Worm (Caenorhabditis elegans) whole organism, L4 larva: ENCODE data around the gene F42C5.4.

ENCODE experiments used
- F37D6.2 ChIP-seq: sonication (generic microtip); optimal IDR thresholded peaks from 2 replicates; lab custom pipeline; 2016; ENCODE audit warnings: mild to moderate bottlenecking, missing genetic modification characterization, missing compliant biosample characterization
- F49E8.2 ChIP-seq: sonication (generic microtip); optimal IDR thresholded peaks from 2 replicates; lab custom pipeline; 2016; ENCODE audit warnings: missing compliant biosample characterization, mild to moderate bottlenecking, missing genetic modification characterization, borderline replicate concordance
- R02D3.7 ChIP-seq: fragments of 150-350 bp; sonication (generic microtip); optimal IDR thresholded peaks from 3 replicates; lab custom pipeline; 2014; ENCODE audit warnings: missing biosample characterization, missing genetic modification characterization
- T20F7.1 ChIP-seq: fragments of 200-800 bp; sonication (Bioruptor generic); optimal IDR thresholded peaks from 2 replicates; lab custom pipeline; 2018; ENCODE audit warnings: mild to moderate bottlenecking, missing genetic modification characterization, missing compliant biosample characterization
- T26A8.4 ChIP-seq: fragments of 200-800 bp; sonication (Bioruptor generic); IDR thresholded peaks from 2 replicates; pipeline ENCODE4 v1.3.6; 2022; ENCODE audit warnings: missing genetic modification characterization, missing compliant biosample characterization
- ama-1 ChIP-seq: fragments of 150-350 bp; optimal IDR thresholded peaks from 2 replicates; lab custom pipeline; 2014; ENCODE audit warnings: inconsistent platforms, mixed read lengths
- arid-1 ChIP-seq: fragments of 200-800 bp; sonication (Bioruptor generic); conservative IDR thresholded peaks from 2 replicates; pipeline ENCODE4 v1.3.6; 2022; ENCODE audit warnings: missing genetic modification reagents, missing genetic modification characterization, missing compliant biosample characterization
- ceh-44 ChIP-seq: fragments of 200-800 bp; sonication (Bioruptor generic); IDR thresholded peaks from 2 replicates; pipeline ENCODE4 v1.3.6; 2022; ENCODE audit warnings: missing genetic modification reagents, missing genetic modification characterization, missing compliant biosample characterization
- cey-2 ChIP-seq: sonication (generic microtip); optimal IDR thresholded peaks from 3 replicates; lab custom pipeline; 2017; ENCODE audit warnings: missing genetic modification characterization, mild to moderate bottlenecking, missing compliant biosample characterization, antibody characterized with exemption, borderline replicate concordance; ENCODE audit not compliant: insufficient read depth
- daf-12 ChIP-seq: fragments of 150-350 bp; optimal IDR thresholded peaks from 2 replicates; lab custom pipeline; 2014; ENCODE audit warnings: missing biosample characterization, missing genetic modification reagents, missing genetic modification characterization
- daf-16 ChIP-seq, 3 experiments: sonication (generic microtip); optimal IDR thresholded peaks; 2 replicates each; lab custom pipeline; 2016 to 2017; ENCODE audit warnings: missing genetic modification characterization in 3 of 3, missing genetic modification reagents in 3 of 3, mild to moderate bottlenecking in 2 of 3, missing compliant biosample characterization in 2 of 3, missing biosample characterization in 1 of 3, moderate library complexity in 1 of 3
- daf-19 ChIP-seq: fragments of 200-800 bp; sonication (Bioruptor generic); conservative IDR thresholded peaks from 2 replicates; pipeline ENCODE4 v1.3.6; 2022; ENCODE audit warnings: missing genetic modification characterization, missing compliant biosample characterization
- dmd-6 ChIP-seq: fragments of 200-800 bp; sonication (Bioruptor generic); IDR thresholded peaks from 2 replicates; pipeline ENCODE4 v1.3.6; 2022; ENCODE audit warnings: missing genetic modification reagents, missing genetic modification characterization, missing compliant biosample characterization
- dmd-8 ChIP-seq: fragments of 200-800 bp; sonication (Bioruptor generic); IDR thresholded peaks from 2 replicates; pipeline ENCODE4 v1.3.6; 2022; ENCODE audit warnings: missing genetic modification characterization, missing compliant biosample characterization
- dpl-1 ChIP-seq: fragments of 150-350 bp; optimal IDR thresholded peaks from 2 replicates; lab custom pipeline; 2014; ENCODE audit warnings: missing biosample characterization, missing genetic modification reagents, missing genetic modification characterization
- duxl-1 ChIP-seq: sonication (generic microtip); optimal IDR thresholded peaks from 2 replicates; lab custom pipeline; 2016; ENCODE audit warnings: mild to moderate bottlenecking, missing genetic modification characterization, moderate library complexity, missing compliant biosample characterization; ENCODE audit not compliant: poor library complexity
- fos-1 ChIP-seq: fragments of 150-350 bp; optimal IDR thresholded peaks from 2 replicates; lab custom pipeline; 2014; ENCODE audit warnings: missing biosample characterization, missing genetic modification characterization
- gei-8 ChIP-seq: fragments of 200-800 bp; sonication (Bioruptor generic); optimal IDR thresholded peaks from 2 replicates; lab custom pipeline; 2018; ENCODE audit warnings: mild to moderate bottlenecking, missing genetic modification characterization, missing compliant biosample characterization
- hif-1 ChIP-seq, 2 experiments: sonication (generic microtip); optimal IDR thresholded peaks; 2 replicates each; lab custom pipeline; 2016 to 2017; ENCODE audit warnings: missing compliant biosample characterization in 2 of 2, missing genetic modification characterization in 2 of 2, missing genetic modification reagents in 2 of 2, missing genotype in 2 of 2, mild to moderate bottlenecking in 1 of 2
- hlh-11 ChIP-seq: fragments of 200-800 bp; sonication (Bioruptor generic); optimal IDR thresholded peaks from 2 replicates; lab custom pipeline; 2018; ENCODE audit warnings: mild to moderate bottlenecking, missing genetic modification characterization, missing compliant biosample characterization
- hlh-30 ChIP-seq: sonication (generic microtip); optimal IDR thresholded peaks from 2 replicates; lab custom pipeline; 2017; ENCODE audit warnings: antibody characterized with exemption, mild to moderate bottlenecking, missing genetic modification characterization, missing compliant biosample characterization; ENCODE audit not compliant: insufficient read depth
- hmg-1.1 ChIP-seq: fragments of 200-800 bp; sonication (Bioruptor generic); IDR thresholded peaks from 2 replicates; pipeline ENCODE4 v1.3.6; 2022; ENCODE audit warnings: missing genetic modification reagents, missing genetic modification characterization, missing compliant biosample characterization
- lin-29 ChIP-seq: fragments of 200-800 bp; sonication (Bioruptor generic); IDR thresholded peaks from 2 replicates; pipeline ENCODE4 v1.3.6; 2022; ENCODE audit warnings: missing genetic modification reagents, missing genetic modification characterization, missing compliant biosample characterization
- lin-38 ChIP-seq: fragments of 200-800 bp; sonication (Bioruptor generic); IDR thresholded peaks from 2 replicates; pipeline ENCODE4 v1.3.6; 2022; ENCODE audit warnings: missing genetic modification reagents, missing genetic modification characterization, missing compliant biosample characterization
- lsy-2 ChIP-seq, 2 experiments: fragments of 150-350 bp in 1 of 2; sonication (generic microtip) in 1 of 2; optimal IDR thresholded peaks; 2 replicates each; lab custom pipeline; 2014 to 2017; ENCODE audit warnings: missing biosample characterization in 2 of 2, missing genetic modification characterization in 2 of 2
- mep-1 ChIP-seq: fragments of 150-350 bp; sonication (generic microtip); optimal IDR thresholded peaks from 3 replicates; lab custom pipeline; 2014; ENCODE audit warnings: missing biosample characterization, missing genetic modification characterization
- mes-2 ChIP-seq: sonication (generic microtip); optimal IDR thresholded peaks from 2 replicates; lab custom pipeline; 2016; ENCODE audit warnings: missing genotype, mild to moderate bottlenecking, missing genetic modification characterization, missing compliant biosample characterization; ENCODE audit not compliant: poor library complexity, severe bottlenecking
- nhr-10 ChIP-seq: fragments of 150-350 bp; optimal IDR thresholded peaks from 2 replicates; lab custom pipeline; 2014; ENCODE audit warnings: missing biosample characterization, missing genetic modification characterization
- nhr-11 ChIP-seq: fragments of 150-350 bp; optimal IDR thresholded peaks from 2 replicates; lab custom pipeline; 2014; ENCODE audit warnings: missing biosample characterization, missing genetic modification characterization
- nhr-111 ChIP-seq: fragments of 200-800 bp; sonication (Bioruptor generic); optimal IDR thresholded peaks from 2 replicates; lab custom pipeline; 2018; ENCODE audit warnings: mild to moderate bottlenecking, missing genetic modification characterization, missing compliant biosample characterization
- nhr-25 ChIP-seq: sonication (generic microtip); optimal IDR thresholded peaks from 2 replicates; lab custom pipeline; 2017; ENCODE audit warnings: missing genetic modification characterization, mild to moderate bottlenecking, missing compliant biosample characterization, antibody characterized with exemption, moderate library complexity, borderline replicate concordance; ENCODE audit not compliant: insufficient read depth
- nhr-28 ChIP-seq: fragments of 150-350 bp; optimal IDR thresholded peaks from 2 replicates; lab custom pipeline; 2014; ENCODE audit warnings: missing biosample characterization, missing genetic modification characterization
- nhr-6 ChIP-seq: fragments of 150-350 bp; optimal IDR thresholded peaks from 2 replicates; lab custom pipeline; 2014; ENCODE audit warnings: missing biosample characterization, missing genetic modification characterization
- nhr-77 ChIP-seq: fragments of 150-350 bp; optimal IDR thresholded peaks from 2 replicates; lab custom pipeline; 2014; ENCODE audit warnings: missing biosample characterization, missing genetic modification characterization
- pha-4 ChIP-seq, 2 experiments: fragments of 150-350 bp in 1 of 2; fragments of 200-800 bp in 1 of 2; sonication (Bioruptor generic) in 1 of 2; IDR thresholded peaks in 1 of 2; optimal IDR thresholded peaks in 1 of 2; 2 replicates each; pipeline versions ENCODE4 v1.3.6 to Lab custom; 2014 to 2022; ENCODE audit warnings: missing genetic modification characterization in 2 of 2, missing genetic modification reagents in 2 of 2, missing biosample characterization in 1 of 2, missing compliant biosample characterization in 1 of 2
- pqm-1 ChIP-seq: sonication (generic microtip); optimal IDR thresholded peaks from 2 replicates; lab custom pipeline; 2017; ENCODE audit warnings: missing biosample characterization, missing genetic modification characterization
- rbr-2 ChIP-seq: sonication (generic microtip); optimal IDR thresholded peaks from 2 replicates; lab custom pipeline; 2016; ENCODE audit warnings: missing genotype, missing genetic modification characterization, missing compliant biosample characterization
- skn-1 ChIP-seq: fragments of 150-350 bp; optimal IDR thresholded peaks from 2 replicates; lab custom pipeline; 2014; ENCODE audit warnings: missing biosample characterization, missing genetic modification characterization
- snpc-1.2 ChIP-seq: fragments of 200-800 bp; sonication (Bioruptor generic); IDR thresholded peaks from 2 replicates; pipeline ENCODE4 v1.3.6; 2022; ENCODE audit warnings: missing genetic modification reagents, missing genetic modification characterization, missing compliant biosample characterization
- tag-97 ChIP-seq: fragments of 200-800 bp; sonication (Bioruptor generic); IDR thresholded peaks from 2 replicates; pipeline ENCODE4 v1.3.6; 2022; ENCODE audit warnings: missing genetic modification characterization, missing compliant biosample characterization
- unc-130 ChIP-seq: sonication (generic microtip); optimal IDR thresholded peaks from 2 replicates; lab custom pipeline; 2016; ENCODE audit warnings: missing genetic modification reagents, missing genetic modification characterization, missing compliant biosample characterization
- unc-62 ChIP-seq, 3 experiments: fragments of 150-350 bp in 1 of 3; sonication (generic microtip); optimal IDR thresholded peaks in 2 of 3; peaks in 1 of 3; 1 replicate in 1 of 3; 2 replicates in 2 of 3; lab custom pipeline; 2014 to 2017; ENCODE audit warnings: missing biosample characterization in 3 of 3, missing genetic modification characterization in 3 of 3, missing genetic modification reagents in 3 of 3, missing genotype in 1 of 3
- vab-7 ChIP-seq: fragments of 200-800 bp; sonication (Bioruptor generic); IDR thresholded peaks from 2 replicates; pipeline ENCODE4 v1.3.6; 2022; ENCODE audit warnings: missing genetic modification reagents, missing genetic modification characterization, missing compliant biosample characterization
- zag-1 ChIP-seq: fragments of 150-350 bp; optimal IDR thresholded peaks from 2 replicates; lab custom pipeline; 2014; ENCODE audit warnings: missing biosample characterization, missing genetic modification characterization
- ztf-11 ChIP-seq: fragments of 150-350 bp; optimal IDR thresholded peaks from 2 replicates; lab custom pipeline; 2014; ENCODE audit warnings: missing biosample characterization, missing genetic modification characterization
- ztf-7 ChIP-seq: fragments of 150-350 bp; optimal IDR thresholded peaks from 2 replicates; lab custom pipeline; 2014; ENCODE audit warnings: missing biosample characterization, missing genetic modification characterization

The F42C5.4 gene

ce11 chrIV:7316613-7317153 is 24.8 kb upstream of the F42C5.4 start, which contains the start of gene F42C5.9 (continued):
- TF ChIP-seq gei-8 (GFP tag; lab: Kevin White, UChicago) (no peak), F37D6.2 (tag; lab: Kevin White, UChicago) (no peak), ceh-44 (0 out of 2 replicates have a peak, but pooled peaks have one; percentile 70), zag-1 (tag; lab: Kevin White, UChicago) (no peak), dmd-8 (GFP tag; lab: Robert Waterston, UW) (no peak), lin-29 (GFP tag; lab: Robert Waterston, UW) (no peak), hif-1 (tag; optimal IDR thresholded peaks at IDR 0.05; lab: Kevin White, UChicago) (no peak), arid-1 (GFP tag; lab: Robert Waterston, UW) (0 out of 2 replicates have a peak, but pooled peaks have one; percentile 36)

DNA sequence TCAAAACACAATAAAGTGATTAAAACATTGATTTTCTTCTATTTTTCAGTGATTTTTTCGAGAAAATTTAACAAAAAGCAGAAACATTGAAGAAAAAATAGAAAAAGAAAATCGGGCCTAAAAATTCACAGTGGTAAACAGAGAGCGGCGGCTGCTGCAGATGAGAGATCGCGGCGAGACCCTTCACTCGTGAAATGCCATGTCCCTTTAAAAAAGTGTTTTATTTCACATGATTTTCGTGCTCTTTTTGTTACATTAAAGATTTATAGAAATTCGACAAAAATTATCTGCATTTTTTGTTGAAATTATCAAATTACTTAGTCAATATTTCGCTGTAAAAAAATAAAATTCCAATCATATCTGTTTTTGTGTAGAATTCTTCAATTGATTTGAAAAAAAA is 22.0 kb upstream of the F42C5.4 start:
- peak; percentile 29 for TF ChIP-seq nhr-25 (tag; lab: Kevin White, UChicago)
- TF ChIP-seq unc-62 (GFP tag; optimal IDR thresholded peaks at IDR 0.05 in 1 of 2; lab: Kevin White, UChicago): no peak
- TF ChIP-seq unc-62 (tag; optimal IDR thresholded peaks at IDR 0.05; lab: Kevin White, UChicago): no peak
- peak; percentile 58 for TF ChIP-seq hmg-1.1 (GFP tag; lab: Robert Waterston, UW)
- TF ChIP-seq daf-16 (GFP tag; optimal IDR thresholded peaks at IDR 0.05; lab: Kevin White, UChicago): peak in 1 of 2 experiments; percentile 29
- TF ChIP-seq daf-16 (tag; optimal IDR thresholded peaks at IDR 0.05; lab: Kevin White, UChicago): peak; percentile 80
- peak; percentile 57 for TF ChIP-seq lin-38
- TF ChIP-seq arid-1 (GFP tag; lab: Robert Waterston, UW): no peak
- peak; percentile 42 for TF ChIP-seq rbr-2 (tag; lab: Kevin White, UChicago)
- no peak for TF ChIP-seq ztf-11 (tag; lab: Kevin White, UChicago)
- no peak for TF ChIP-seq nhr-111 (GFP tag; lab: Kevin White, UChicago)
- peak in 1 of 2 experiments; percentile 79 for TF ChIP-seq lsy-2 (tag; optimal IDR thresholded peaks at IDR 0.05; lab: Kevin White, UChicago)
- no peak for TF ChIP-seq F37D6.2 (tag; lab: Kevin White, UChicago)
- peak; percentile 77 for TF ChIP-seq mes-2
- peak; percentile 34 for TF ChIP-seq dpl-1
- TF ChIP-seq mep-1 (tag; lab: Kevin White, UChicago): peak; percentile 77
- peak; percentile 87 for TF ChIP-seq hlh-30 (tag; lab: Kevin White, UChicago)
- peak; percentile 41 for TF ChIP-seq dmd-6 (GFP tag; lab: Robert Waterston, UW)
- no peak for TF ChIP-seq skn-1
- TF ChIP-seq snpc-1.2 (GFP tag; lab: Robert Waterston, UW): 0 out of 2 replicates have a peak, but pooled peaks have one; percentile 40
- TF ChIP-seq fos-1: no peak
- TF ChIP-seq nhr-6 (tag; lab: Kevin White, UChicago): peak; percentile 64
- TF ChIP-seq unc-130 (GFP tag; lab: Kevin White, UChicago): peak; percentile 30
- TF ChIP-seq nhr-11 (tag; lab: Kevin White, UChicago): peak; percentile 6
- no peak for TF ChIP-seq cey-2 (tag; lab: Kevin White, UChicago)
- TF ChIP-seq nhr-77: peak; percentile 61
- no peak for TF ChIP-seq F49E8.2 (tag; lab: Kevin White, UChicago)
- TF ChIP-seq hlh-11 (tag; lab: Kevin White, UChicago): peak; percentile 68
- TF ChIP-seq pha-4 (GFP tag; IDR thresholded peaks at IDR 0.05; lab: Robert Waterston, UW): 0 out of 2 replicates have a peak, but pooled peaks have one; percentile 25
- peak; percentile 66 for TF ChIP-seq pha-4 (tag; optimal IDR thresholded peaks at IDR 0.05; lab: Kevin White, UChicago)
- no peak for TF ChIP-seq daf-12 (tag; lab: Kevin White, UChicago)
- TF ChIP-seq ztf-7: peak; percentile 7
- peak; percentile 44 for TF ChIP-seq ama-1
- no peak for TF ChIP-seq nhr-10
- no peak for TF ChIP-seq R02D3.7 (tag; lab: Kevin White, UChicago)
- no peak for TF ChIP-seq duxl-1 (tag; lab: Kevin White, UChicago)
- TF ChIP-seq pqm-1 (tag; lab: Kevin White, UChicago): peak; percentile 2
- peak; percentile 35 for TF ChIP-seq nhr-28 (tag; lab: Kevin White, UChicago)
- no peak for TF ChIP-seq vab-7 (GFP tag; lab: Robert Waterston, UW)
- TF ChIP-seq tag-97: no peak
- no peak for TF ChIP-seq daf-19
- TF ChIP-seq T26A8.4 (GFP tag; lab: Robert Waterston, UW): peak; percentile 20; the same call in 1 of the 2 replicates
- TF ChIP-seq T20F7.1 (GFP tag; lab: Kevin White, UChicago): peak; percentile 67
